Fruit fly (Drosophila melanogaster) whole organism, wandering third instar larva: ENCODE data around the gene TTLL1A.

Experiments
- HLH106 ChIP-seq: fragments of 200-800 bp; optimal IDR thresholded peaks from 3 replicates; lab custom pipeline; 2019; ENCODE audit warnings: missing biosample characterization, mild to moderate bottlenecking, missing genetic modification characterization, moderate library complexity
- Mio ChIP-seq: sonication (Bioruptor generic); optimal IDR thresholded peaks from 2 replicates; lab custom pipeline; 2016; ENCODE audit warnings: missing biosample characterization, missing genetic modification characterization
- Myc ChIP-seq: fragments of >200 bp; optimal IDR thresholded peaks from 2 replicates; lab custom pipeline; 2017
- brk ChIP-seq: fragments of 200-800 bp; sonication (Bioruptor generic); optimal IDR thresholded peaks from 2 replicates; lab custom pipeline; 2016; ENCODE audit warnings: missing biosample characterization, mild to moderate bottlenecking, missing genetic modification characterization

- no peak for TF ChIP-seq Myc
- no peak for TF ChIP-seq Mio (GFP tag; lab: Kevin White, UChicago)
- no peak for TF ChIP-seq HLH106 (tag; lab: Kevin White, UChicago)
- TF ChIP-seq brk (GFP tag; lab: Kevin White, UChicago): no peak
Observed at dm6 chrX:17215004-17215403, 12.6 kb upstream of the TTLL1A start, which contains the start of gene CG5162.
